Worm (Caenorhabditis elegans) whole organism, L4/young adult: ENCODE measurements around the gene grl-1.

ENCODE experiments used
- W03F9.2 ChIP-seq: fragments of 150-350 bp; optimal IDR thresholded peaks from 2 replicates; lab custom pipeline; 2014; ENCODE audit warnings: missing biosample characterization, missing genetic modification characterization
- him-1 ChIP-seq: sonication (generic microtip); optimal IDR thresholded peaks from 2 replicates; lab custom pipeline; 2016; ENCODE audit warnings: missing genotype, missing genetic modification reagents, missing genetic modification characterization, missing compliant biosample characterization

ce11 chrV:5582308-5582707 is 48.7 kb upstream of the grl-1 start:
- no peak for TF ChIP-seq him-1 (tag; lab: Kevin White, UChicago)
- TF ChIP-seq W03F9.2 (tag; lab: Kevin White, UChicago) = no peak
